Fruit fly (Drosophila melanogaster) whole organism, embryonic: ENCODE measurements around the gene TBC1D16.

ENCODE experiments used
- Abd-B ChIP-seq: fragments of 200-800 bp; sonication (Bioruptor generic); optimal IDR thresholded peaks from 2 replicates; lab custom pipeline; 2018; ENCODE audit warnings: missing biosample characterization, mild to moderate bottlenecking, missing genetic modification characterization, moderate library complexity
- Awh ChIP-seq: fragments of 200-800 bp; sonication (Bioruptor generic); IDR thresholded peaks from 2 replicates; pipeline ENCODE4, ENCODE4 v1.3.6; 2022; ENCODE audit warnings: missing biosample characterization, missing genetic modification characterization
- B-H2 ChIP-seq: fragments of 200-800 bp; sonication (Bioruptor generic); optimal IDR thresholded peaks from 2 replicates; lab custom pipeline; 2018; ENCODE audit warnings: missing biosample characterization, mild to moderate bottlenecking, missing genetic modification characterization
- CG10209 ChIP-seq: fragments of 200-800 bp; sonication (Bioruptor generic); optimal IDR thresholded peaks from 3 replicates; lab custom pipeline; 2017; ENCODE audit warnings: missing biosample characterization, mild to moderate bottlenecking, missing genetic modification characterization, missing genetic modification reagents
- CG11723 ChIP-seq: fragments of 200-800 bp; sonication (Bioruptor generic); optimal IDR thresholded peaks from 2 replicates; lab custom pipeline; 2017; ENCODE audit warnings: missing biosample characterization, mild to moderate bottlenecking, missing genetic modification characterization
- CG12769 ChIP-seq: fragments of 200-800 bp; sonication (Bioruptor generic); optimal IDR thresholded peaks from 2 replicates; lab custom pipeline; 2019; ENCODE audit warnings: missing biosample characterization, mild to moderate bottlenecking, missing genetic modification characterization, moderate library complexity
- CG14965 ChIP-seq: fragments of 200-800 bp; sonication (Bioruptor generic); optimal IDR thresholded peaks from 2 replicates; lab custom pipeline; 2016; ENCODE audit warnings: missing biosample characterization, missing genetic modification characterization, borderline replicate concordance
- CG1529 ChIP-seq: fragments of 200-800 bp; sonication (Bioruptor generic); optimal IDR thresholded peaks from 3 replicates; lab custom pipeline; 2018; ENCODE audit warnings: missing biosample characterization, missing genetic modification characterization
- CG15514 ChIP-seq: fragments of 200-800 bp; sonication (Bioruptor generic); optimal IDR thresholded peaks from 3 replicates; lab custom pipeline; 2017; ENCODE audit warnings: missing biosample characterization, missing genetic modification characterization, mild to moderate bottlenecking, moderate library complexity, missing genetic modification reagents
- CG16779 ChIP-seq: fragments of 200-800 bp; sonication (Bioruptor generic); IDR thresholded peaks from 2 replicates; pipeline ENCODE4 v1.3.6; 2022; ENCODE audit warnings: missing biosample characterization, missing genetic modification characterization
- CG17186 ChIP-seq: fragments of 200-800 bp; sonication (Bioruptor generic); optimal IDR thresholded peaks from 3 replicates; lab custom pipeline; 2017; ENCODE audit warnings: missing biosample characterization, missing genetic modification reagents, missing genetic modification characterization
- CG17359 ChIP-seq: fragments of 200-800 bp; sonication (Bioruptor generic); optimal IDR thresholded peaks from 3 replicates; lab custom pipeline; 2018; ENCODE audit warnings: missing biosample characterization, mild to moderate bottlenecking, missing genetic modification characterization, moderate library complexity
- CG17568 ChIP-seq: fragments of 200-800 bp; sonication (Bioruptor generic); optimal IDR thresholded peaks from 2 replicates; lab custom pipeline; 2018; ENCODE audit warnings: missing biosample characterization, mild to moderate bottlenecking, missing genetic modification characterization, moderate library complexity
- CG2120 ChIP-seq: fragments of 200-800 bp; sonication (Bioruptor generic); optimal IDR thresholded peaks from 3 replicates; lab custom pipeline; 2016; ENCODE audit warnings: missing biosample characterization, missing genetic modification characterization
- CG2678 ChIP-seq: fragments of 200-800 bp; sonication (Bioruptor generic); optimal IDR thresholded peaks from 3 replicates; lab custom pipeline; 2019; ENCODE audit warnings: missing biosample characterization, mild to moderate bottlenecking, missing genetic modification characterization, moderate library complexity
- CG2889 ChIP-seq: fragments of 200-800 bp; sonication (Bioruptor generic); IDR thresholded peaks from 3 replicates; pipeline ENCODE4 v1.3.6; 2022; ENCODE audit warnings: missing biosample characterization, missing genetic modification characterization
- CG30403 ChIP-seq: fragments of 200-800 bp; sonication (Bioruptor generic); optimal IDR thresholded peaks from 3 replicates; lab custom pipeline; 2016; ENCODE audit warnings: missing biosample characterization, missing genetic modification characterization
- CG6854 ChIP-seq: fragments of 200-800 bp; sonication (Bioruptor generic); optimal IDR thresholded peaks from 3 replicates; lab custom pipeline; 2017; ENCODE audit warnings: missing biosample characterization, mild to moderate bottlenecking, missing genetic modification characterization
- CG7839 ChIP-seq: fragments of 200-800 bp; sonication (Bioruptor generic); optimal IDR thresholded peaks from 3 replicates; lab custom pipeline; 2018; ENCODE audit warnings: missing biosample characterization, mild to moderate bottlenecking, missing genetic modification characterization, moderate library complexity
- CG8089 ChIP-seq: fragments of 200-800 bp; sonication (Bioruptor generic); optimal IDR thresholded peaks from 3 replicates; lab custom pipeline; 2016; ENCODE audit warnings: missing biosample characterization, missing genetic modification characterization
- CG8359 ChIP-seq: fragments of 200-800 bp; sonication (Bioruptor generic); optimal IDR thresholded peaks from 2 replicates; lab custom pipeline; 2017; ENCODE audit warnings: missing biosample characterization, mild to moderate bottlenecking, missing genetic modification characterization, borderline replicate concordance
- CG8478 ChIP-seq: fragments of >200 bp; optimal IDR thresholded peaks from 2 replicates; lab custom pipeline; 2018
- CTCF ChIP-seq: fragments of 200-800 bp; sonication (Bioruptor generic); optimal IDR thresholded peaks from 2 replicates; lab custom pipeline; 2017; ENCODE audit warnings: missing biosample characterization, mild to moderate bottlenecking, missing genetic modification characterization, moderate library complexity
- Dip3 ChIP-seq: fragments of 200-800 bp; sonication (Bioruptor generic); optimal IDR thresholded peaks from 3 replicates; lab custom pipeline; 2016; ENCODE audit warnings: missing biosample characterization, missing genetic modification characterization
- Elba2 ChIP-seq: fragments of 200-800 bp; sonication (Bioruptor generic); optimal IDR thresholded peaks from 3 replicates; lab custom pipeline; 2016; ENCODE audit warnings: missing biosample characterization, missing genetic modification characterization
- Hr3 ChIP-seq: fragments of 200-800 bp; sonication (Bioruptor generic); optimal IDR thresholded peaks from 3 replicates; lab custom pipeline; 2016; ENCODE audit warnings: missing biosample characterization, missing genetic modification characterization
- Hr39 ChIP-seq: fragments of >200 bp; optimal IDR thresholded peaks from 2 replicates; lab custom pipeline; 2017
- Meics ChIP-seq: fragments of 200-800 bp; sonication (Bioruptor generic); optimal IDR thresholded peaks from 2 replicates; lab custom pipeline; 2017; ENCODE audit warnings: missing biosample characterization, mild to moderate bottlenecking, missing genetic modification characterization
- Mrtf ChIP-seq: fragments of 200-800 bp; sonication (Bioruptor generic); IDR thresholded peaks from 3 replicates; pipeline ENCODE4 v1.3.6; 2022; ENCODE audit warnings: missing biosample characterization, missing genetic modification characterization
- NC2α ChIP-seq: fragments of 200-800 bp; sonication (Bioruptor generic); optimal IDR thresholded peaks from 2 replicates; lab custom pipeline; 2016; ENCODE audit warnings: missing biosample characterization, missing genetic modification characterization
- NFAT ChIP-seq: fragments of 200-800 bp; sonication (Bioruptor generic); IDR thresholded peaks from 2 replicates; pipeline ENCODE4 v1.3.6; 2022; ENCODE audit warnings: missing biosample characterization, missing genetic modification characterization
- Nf-YB ChIP-seq: fragments of 200-800 bp; sonication (Bioruptor generic); optimal IDR thresholded peaks from 3 replicates; lab custom pipeline; 2019; ENCODE audit warnings: missing biosample characterization, mild to moderate bottlenecking, missing genetic modification characterization, moderate library complexity
- Oli ChIP-seq: fragments of 200-800 bp; sonication (Bioruptor generic); optimal IDR thresholded peaks from 2 replicates; lab custom pipeline; 2018; ENCODE audit warnings: missing biosample characterization, mild to moderate bottlenecking, missing genetic modification characterization, moderate library complexity
- Ravus ChIP-seq: fragments of 200-800 bp; sonication (Bioruptor generic); IDR thresholded peaks from 2 replicates; pipeline ENCODE4 v1.3.6; 2022; ENCODE audit warnings: missing biosample characterization, missing genetic modification characterization
- Xbp1 ChIP-seq: fragments of 200-800 bp; sonication (Bioruptor generic); optimal IDR thresholded peaks from 3 replicates; lab custom pipeline; 2016; ENCODE audit warnings: missing biosample characterization, mild to moderate bottlenecking, missing genetic modification characterization
- ash1 ChIP-seq: fragments of 200-800 bp; sonication (Bioruptor generic); optimal IDR thresholded peaks from 2 replicates; lab custom pipeline; 2018; ENCODE audit warnings: missing biosample characterization, mild to moderate bottlenecking, missing genetic modification characterization
- chif ChIP-seq, 2 experiments: fragments of 200-800 bp; sonication (Bioruptor generic); optimal IDR thresholded peaks; 3 replicates each; lab custom pipeline; 2016; ENCODE audit warnings: missing biosample characterization in 2 of 2, missing genetic modification characterization in 2 of 2
- danr ChIP-seq: fragments of 200-800 bp; sonication (Bioruptor generic); IDR thresholded peaks from 2 replicates; pipeline ENCODE4 v1.3.6; 2022; ENCODE audit warnings: missing biosample characterization, missing genetic modification characterization
- disco-r ChIP-seq: fragments of 200-800 bp; sonication (Bioruptor generic); optimal IDR thresholded peaks from 2 replicates; lab custom pipeline; 2016; ENCODE audit warnings: missing biosample characterization, missing genetic modification characterization
- en ChIP-seq: fragments of 200-800 bp; sonication (Bioruptor generic); optimal IDR thresholded peaks from 2 replicates; lab custom pipeline; 2016; ENCODE audit warnings: missing biosample characterization, missing genetic modification characterization
- gfzf ChIP-seq: fragments of 200-800 bp; sonication (Bioruptor generic); optimal IDR thresholded peaks from 2 replicates; lab custom pipeline; 2016; ENCODE audit warnings: missing biosample characterization, mild to moderate bottlenecking, missing genetic modification characterization, moderate library complexity
- insv ChIP-seq, 2 experiments: fragments of 200-800 bp; sonication (Bioruptor generic); optimal IDR thresholded peaks; 3 replicates each; lab custom pipeline; 2016 to 2018; ENCODE audit warnings: missing biosample characterization in 2 of 2, missing genetic modification characterization in 2 of 2
- kay ChIP-seq: fragments of 200-800 bp; sonication (Bioruptor generic); optimal IDR thresholded peaks from 2 replicates; lab custom pipeline; 2016; ENCODE audit warnings: missing biosample characterization, missing genetic modification characterization
- salm ChIP-seq: fragments of 200-800 bp; sonication (Bioruptor generic); optimal IDR thresholded peaks from 2 replicates; lab custom pipeline; 2018; ENCODE audit warnings: missing biosample characterization, mild to moderate bottlenecking, missing genetic modification characterization
- shn ChIP-seq: fragments of 200-800 bp; sonication (Bioruptor generic); optimal IDR thresholded peaks from 3 replicates; lab custom pipeline; 2016; ENCODE audit warnings: missing biosample characterization, missing genetic modification characterization
- sima ChIP-seq: fragments of 200-800 bp; sonication (Bioruptor generic); optimal IDR thresholded peaks from 2 replicates; lab custom pipeline; 2016; ENCODE audit warnings: missing biosample characterization, missing genetic modification characterization
- tap ChIP-seq: fragments of 200-800 bp; optimal IDR thresholded peaks from 3 replicates; lab custom pipeline; 2019; ENCODE audit warnings: missing biosample characterization, mild to moderate bottlenecking, missing genetic modification characterization, moderate library complexity
- tio ChIP-seq: fragments of 200-800 bp; sonication (Bioruptor generic); optimal IDR thresholded peaks from 2 replicates; lab custom pipeline; 2017; ENCODE audit warnings: missing biosample characterization, missing genetic modification characterization, inconsistent platforms
- trh ChIP-seq: fragments of 200-800 bp; sonication (Bioruptor generic); optimal IDR thresholded peaks from 2 replicates; lab custom pipeline; 2016; ENCODE audit warnings: missing biosample characterization, missing genetic modification characterization
- yki ChIP-seq: fragments of >200 bp; optimal IDR thresholded peaks from 3 replicates; lab custom pipeline; 2018
- z ChIP-seq: fragments of 200-800 bp; sonication (Bioruptor generic); IDR thresholded peaks from 3 replicates; pipeline ENCODE4 v1.3.6; 2022; ENCODE audit warnings: missing biosample characterization, missing genetic modification characterization

TBC1D16 gene

dm6 chr2L:10387869-10388726, 47.4 kb downstream of the TBC1D16 start, which contains the start of gene da (continued):
- TF ChIP-seq Oli: no peak
- no peak for TF ChIP-seq NC2α (GFP tag; lab: Kevin White, UChicago)
- TF ChIP-seq Dip3 (GFP tag; lab: Kevin White, UChicago): peak; percentile 45
- peak; percentile 81 for TF ChIP-seq CG15514 (GFP tag; lab: Kevin White, UChicago)
- TF ChIP-seq CG8359: no peak
- TF ChIP-seq CG1529 (GFP tag; lab: Kevin White, UChicago): no peak
- TF ChIP-seq tap (tag; lab: Kevin White, UChicago): peak; percentile 60
- TF ChIP-seq CG17568 (GFP tag; lab: Kevin White, UChicago): peak; percentile 24
- TF ChIP-seq Nf-YB (GFP tag; lab: Kevin White, UChicago): peak; percentile 38
- TF ChIP-seq yki (lab: Kevin White, UChicago): no peak
- TF ChIP-seq ash1 (GFP tag; lab: Kevin White, UChicago): peak; percentile 6
- TF ChIP-seq z (GFP tag; lab: Robert Waterston, UW): no peak
- peak; percentile 32 for TF ChIP-seq CG8089 (GFP tag; lab: Kevin White, UChicago)
- peak; percentile 7 for TF ChIP-seq shn
- TF ChIP-seq CG6854 (GFP tag; lab: Kevin White, UChicago): peak; percentile 38
- TF ChIP-seq CG30403 (GFP tag; lab: Kevin White, UChicago): peak; percentile 77
- no peak for TF ChIP-seq CG16779 (GFP tag; lab: Robert Waterston, UW)
- no peak for TF ChIP-seq CG14965
- peak; percentile 95 for TF ChIP-seq kay
- TF ChIP-seq CG17186 (GFP tag; lab: Kevin White, UChicago): peak; percentile 79
- TF ChIP-seq CG2120 (GFP tag; lab: Kevin White, UChicago): peak; percentile 79
- TF ChIP-seq B-H2: peak; percentile 54
- TF ChIP-seq Hr3 (GFP tag; lab: Kevin White, UChicago): peak; percentile 61
- no peak for TF ChIP-seq Hr39
- TF ChIP-seq tio: no peak
- peak; percentile 61 for TF ChIP-seq CG7839
- no peak for TF ChIP-seq disco-r
- TF ChIP-seq Abd-B: no peak
- TF ChIP-seq CG12769: no peak
- TF ChIP-seq Xbp1: peak; percentile 73
- TF ChIP-seq insv (GFP tag; optimal IDR thresholded peaks at IDR 0.05; lab: Kevin White, UChicago): no peak
- no peak for TF ChIP-seq CG8478
- no peak for TF ChIP-seq CG2889 (GFP tag; lab: Robert Waterston, UW)
- TF ChIP-seq CTCF: no peak
- no peak for TF ChIP-seq sima
- peak; percentile 21 for TF ChIP-seq gfzf (GFP tag; lab: Kevin White, UChicago)
- TF ChIP-seq en (GFP tag; lab: Kevin White, UChicago): no peak
- TF ChIP-seq CG11723 (GFP tag; lab: Kevin White, UChicago): peak; percentile 77
- TF ChIP-seq Elba2 (GFP tag; lab: Kevin White, UChicago): no peak
- TF ChIP-seq trh (GFP tag; lab: Kevin White, UChicago): no peak
- peak; percentile 61 for TF ChIP-seq Meics (GFP tag; lab: Kevin White, UChicago)
- no peak; the same call in 2 of the 3 replicates for TF ChIP-seq Mrtf (GFP tag; lab: Robert Waterston, UW)
- TF ChIP-seq CG10209 (GFP tag; lab: Kevin White, UChicago): peak; percentile 52
- TF ChIP-seq Awh (GFP tag; lab: Robert Waterston, UW): peak; percentile 52; the same call in 1 of the 2 replicates
- peak; percentile 63 for TF ChIP-seq CG2678 (tag; lab: Kevin White, UChicago)
- no peak for TF ChIP-seq Ravus (GFP tag; lab: Robert Waterston, UW)
- TF ChIP-seq CG17359 (tag; lab: Kevin White, UChicago): peak; percentile 68
- peak; percentile 44 to 55 for TF ChIP-seq chif (GFP tag; optimal IDR thresholded peaks at IDR 0.05; lab: Kevin White, UChicago)
- TF ChIP-seq NFAT (GFP tag; lab: Robert Waterston, UW): peak; percentile 58; the same call in 1 of the 2 replicates
- TF ChIP-seq danr: no peak
- TF ChIP-seq salm (tag; lab: Kevin White, UChicago): peak; percentile 29
